Fruit fly (Drosophila melanogaster): ENCODE measurements around the gene Ilp4.

dm6 chr3L:9836524-9837047 lies 32.5 kb upstream of the Ilp4 start, which contains the start of gene I-2:
- no peak for TF ChIP-seq CG8159 (tag; optimal IDR thresholded peaks at IDR 0.05)
- TF ChIP-seq Pif1B (GFP tag; optimal IDR thresholded peaks at IDR 0.05) = no peak

Measured in whole organism, pupa.